Fruit fly (Drosophila melanogaster) whole organism, embryonic: Measurements from ENCODE around the gene janB.

Source experiments
- CG11456 ChIP-seq: fragments of 200-800 bp; sonication (Bioruptor generic); IDR thresholded peaks from 3 replicates; pipeline ENCODE4 v1.3.6; 2022; ENCODE audit warnings: missing biosample characterization, missing genetic modification characterization
- CG14441 ChIP-seq: fragments of 200-800 bp; sonication (Bioruptor generic); IDR thresholded peaks from 2 replicates; pipeline ENCODE4 v1.3.6; 2022; ENCODE audit warnings: missing biosample characterization, missing genetic modification characterization
- CG8478 ChIP-seq: fragments of >200 bp; optimal IDR thresholded peaks from 2 replicates; lab custom pipeline; 2018
- Poxn ChIP-seq: fragments of 200-800 bp; sonication (Bioruptor generic); IDR thresholded peaks from 2 replicates; pipeline ENCODE4 v1.3.6; 2022; ENCODE audit warnings: missing biosample characterization, missing genetic modification characterization
- stwl ChIP-seq: fragments of 200-800 bp; sonication (Bioruptor generic); optimal IDR thresholded peaks from 3 replicates; lab custom pipeline; 2018; ENCODE audit warnings: missing biosample characterization, mild to moderate bottlenecking, missing genetic modification characterization, moderate library complexity

DNA sequence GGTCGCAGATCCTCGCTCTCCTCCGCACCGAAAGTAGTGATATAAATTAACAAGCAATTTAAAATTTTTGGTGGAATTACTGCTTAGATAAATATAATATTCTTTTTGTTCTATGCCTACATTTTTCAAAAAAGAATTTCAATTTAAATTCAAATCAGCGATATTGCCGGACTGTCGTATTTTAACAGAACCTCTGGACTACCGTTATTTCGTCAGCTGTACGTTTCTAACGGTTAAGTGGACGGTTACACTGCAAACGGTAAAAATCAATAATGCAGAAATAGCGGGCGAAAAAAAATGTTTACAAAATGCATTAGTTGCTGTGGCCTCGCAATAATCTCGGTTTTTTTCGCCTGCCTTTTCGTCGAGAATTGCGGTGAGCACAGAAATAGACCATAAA, 38.2 kb downstream of the janB start, which contains the start of gene Tace:
- TF ChIP-seq stwl (tag; lab: Kevin White, UChicago) (no peak), CG8478 (lab: Kevin White, UChicago) (no peak), CG14441 (GFP tag; lab: Robert Waterston, UW) (no peak), CG11456 (GFP tag; lab: Robert Waterston, UW) (no peak), Poxn (GFP tag; lab: Robert Waterston, UW) (no peak)
